Worm (Caenorhabditis elegans) whole organism, young adult: ENCODE measurements around the gene str-28.

ENCODE experiments used
- B0336.3 ChIP-seq: fragments of 200-800 bp; sonication (Bioruptor generic); IDR thresholded peaks from 2 replicates; pipeline ENCODE4 v1.3.6; 2022; ENCODE audit warnings: missing genetic modification characterization, missing compliant biosample characterization
- F10E7.11 ChIP-seq: sonication (generic microtip); optimal IDR thresholded peaks from 2 replicates; lab custom pipeline; 2017; ENCODE audit warnings: mild to moderate bottlenecking, missing genetic modification characterization, moderate library complexity, missing compliant biosample characterization
- F23B12.7 ChIP-seq: sonication (generic microtip); optimal IDR thresholded peaks from 2 replicates; lab custom pipeline; 2017; ENCODE audit warnings: missing genetic modification characterization, mild to moderate bottlenecking, missing compliant biosample characterization, antibody characterized with exemption, moderate library complexity; ENCODE audit not compliant: insufficient read depth
- F37B4.10 ChIP-seq: fragments of 200-800 bp; sonication (Bioruptor generic); IDR thresholded peaks from 2 replicates; pipeline ENCODE4 v1.3.6; 2022; ENCODE audit warnings: missing genetic modification characterization, missing compliant biosample characterization
- F39B2.1 ChIP-seq: fragments of 200-800 bp; sonication (Bioruptor generic); IDR thresholded peaks from 2 replicates; pipeline ENCODE4 v1.3.6; 2022; ENCODE audit warnings: missing genetic modification reagents, missing genetic modification characterization, missing compliant biosample characterization
- Y53G8AR.9 ChIP-seq: fragments of 200-800 bp; sonication (Bioruptor generic); conservative IDR thresholded peaks from 2 replicates; pipeline ENCODE4 v1.3.6; 2022; ENCODE audit warnings: missing genetic modification reagents, missing genetic modification characterization, missing compliant biosample characterization
- Y56A3A.18 ChIP-seq: fragments of 200-800 bp; sonication (Bioruptor generic); IDR thresholded peaks from 2 replicates; pipeline ENCODE4 v1.3.6; 2022; ENCODE audit warnings: missing genetic modification reagents, missing genetic modification characterization, missing compliant biosample characterization
- Y67H2A.10 ChIP-seq: fragments of 200-800 bp; sonication (Bioruptor generic); conservative IDR thresholded peaks from 2 replicates; pipeline ENCODE4 v1.3.6; 2022; ENCODE audit warnings: missing genetic modification reagents, missing genetic modification characterization, missing compliant biosample characterization
- ZK185.1 ChIP-seq: sonication (generic microtip); optimal IDR thresholded peaks from 2 replicates; lab custom pipeline; 2016; ENCODE audit warnings: mild to moderate bottlenecking, missing genetic modification characterization, missing compliant biosample characterization; ENCODE audit not compliant: poor library complexity, severe bottlenecking
- athp-1 ChIP-seq: sonication (generic microtip); optimal IDR thresholded peaks from 2 replicates; lab custom pipeline; 2017; ENCODE audit warnings: mild to moderate bottlenecking, missing genetic modification characterization, missing compliant biosample characterization
- attf-3 ChIP-seq: fragments of 200-800 bp; sonication (Bioruptor generic); conservative IDR thresholded peaks from 2 replicates; pipeline ENCODE4 v1.3.6; 2022; ENCODE audit warnings: missing genetic modification reagents, missing genetic modification characterization, missing compliant biosample characterization
- bed-1 ChIP-seq: fragments of 200-800 bp; sonication (Bioruptor generic); IDR thresholded peaks from 2 replicates; pipeline ENCODE4 v1.3.6; 2022; ENCODE audit warnings: missing genetic modification reagents, missing genetic modification characterization, missing compliant biosample characterization
- bed-2 ChIP-seq: fragments of 200-800 bp; sonication (Bioruptor generic); IDR thresholded peaks from 2 replicates; pipeline ENCODE4 v1.3.6; 2022; ENCODE audit warnings: missing genetic modification reagents, missing genetic modification characterization, missing compliant biosample characterization
- ceh-58 ChIP-seq: fragments of 200-800 bp; sonication (Bioruptor generic); IDR thresholded peaks from 2 replicates; pipeline ENCODE4 v1.3.6; 2022; ENCODE audit warnings: missing genetic modification characterization, missing compliant biosample characterization
- dpl-1 ChIP-seq: fragments of 150-350 bp; optimal IDR thresholded peaks from 2 replicates; lab custom pipeline; 2014; ENCODE audit warnings: missing biosample characterization, missing genetic modification reagents, missing genetic modification characterization
- egl-18 ChIP-seq: fragments of 200-800 bp; sonication (Bioruptor generic); IDR thresholded peaks from 2 replicates; pipeline ENCODE4 v1.3.6; 2022; ENCODE audit warnings: missing genetic modification reagents, missing genetic modification characterization, missing compliant biosample characterization
- egrh-3 ChIP-seq: fragments of 200-800 bp; sonication (Bioruptor generic); IDR thresholded peaks from 2 replicates; pipeline ENCODE4 v1.3.6; 2022; ENCODE audit warnings: missing genetic modification reagents, missing genetic modification characterization, missing compliant biosample characterization
- ekl-4 ChIP-seq: fragments of 200-800 bp; sonication (Bioruptor generic); IDR thresholded peaks from 2 replicates; pipeline ENCODE4 v1.3.6; 2022; ENCODE audit warnings: missing genetic modification reagents, missing genetic modification characterization, missing compliant biosample characterization
- fkh-3 ChIP-seq: sonication (generic microtip); optimal IDR thresholded peaks from 2 replicates; lab custom pipeline; 2016; ENCODE audit warnings: mild to moderate bottlenecking, missing genetic modification characterization, missing compliant biosample characterization
- hlh-26 ChIP-seq: fragments of 200-800 bp; sonication (Bioruptor generic); conservative IDR thresholded peaks from 2 replicates; pipeline ENCODE4 v1.3.6; 2022; ENCODE audit warnings: missing genetic modification reagents, missing genetic modification characterization, missing compliant biosample characterization
- hmg-20 ChIP-seq: fragments of 200-800 bp; sonication (Bioruptor generic); IDR thresholded peaks from 2 replicates; pipeline ENCODE4 v1.3.6; 2022; ENCODE audit warnings: missing genetic modification reagents, missing genetic modification characterization, missing compliant biosample characterization
- hrde-1 ChIP-seq: sonication (generic microtip); optimal IDR thresholded peaks from 2 replicates; lab custom pipeline; 2016; ENCODE audit warnings: missing genetic modification characterization, mild to moderate bottlenecking, missing compliant biosample characterization, moderate library complexity, missing genotype, missing genetic modification reagents, borderline replicate concordance
- lin-35 ChIP-seq, 3 experiments: fragments of 150-350 bp in 2 of 3; sonication (generic microtip) in 1 of 3; optimal IDR thresholded peaks; 2 replicates each; lab custom pipeline; 2014 to 2018; ENCODE audit warnings: missing biosample characterization in 3 of 3, missing genetic modification characterization in 3 of 3, missing genetic modification reagents in 3 of 3
- lin-40 ChIP-seq: sonication (generic microtip); optimal IDR thresholded peaks from 2 replicates; lab custom pipeline; 2016; ENCODE audit warnings: missing genetic modification characterization, mild to moderate bottlenecking, missing compliant biosample characterization, missing genotype, missing genetic modification reagents
- lir-1 ChIP-seq: fragments of 200-800 bp; sonication (Bioruptor generic); conservative IDR thresholded peaks from 2 replicates; pipeline ENCODE4 v1.3.6; 2022; ENCODE audit warnings: missing genetic modification reagents, missing genetic modification characterization, missing compliant biosample characterization
- madf-3 ChIP-seq: fragments of 200-800 bp; sonication (Bioruptor generic); IDR thresholded peaks from 2 replicates; pipeline ENCODE4 v1.3.6; 2022; ENCODE audit warnings: missing genetic modification reagents, missing genetic modification characterization, missing compliant biosample characterization
- madf-8 ChIP-seq: fragments of 200-800 bp; sonication (Bioruptor generic); conservative IDR thresholded peaks from 2 replicates; pipeline ENCODE4 v1.3.6; 2022; ENCODE audit warnings: missing genetic modification reagents, missing genetic modification characterization, missing compliant biosample characterization
- nhr-120 ChIP-seq: fragments of 200-800 bp; sonication (Bioruptor generic); IDR thresholded peaks from 2 replicates; pipeline ENCODE4 v1.3.6; 2022; ENCODE audit warnings: missing genetic modification characterization, missing compliant biosample characterization
- pbrm-1 ChIP-seq: fragments of 200-800 bp; sonication (Bioruptor generic); IDR thresholded peaks from 2 replicates; pipeline ENCODE4 v1.3.6; 2022; ENCODE audit warnings: missing genetic modification reagents, missing genetic modification characterization, missing compliant biosample characterization
- rec-8 ChIP-seq, 2 experiments: sonication (generic microtip); optimal IDR thresholded peaks; 2 replicates each; lab custom pipeline; 2016; ENCODE audit warnings: mild to moderate bottlenecking in 2 of 2, missing genetic modification characterization in 2 of 2, missing genetic modification reagents in 2 of 2, missing genotype in 2 of 2, missing biosample characterization in 1 of 2, missing compliant biosample characterization in 1 of 2, moderate library complexity in 1 of 2
- sea-2 ChIP-seq: fragments of 200-800 bp; sonication (Bioruptor generic); IDR thresholded peaks from 2 replicates; pipeline ENCODE4 v1.3.6; 2022; ENCODE audit warnings: missing genetic modification characterization, missing compliant biosample characterization
- tbp1 ChIP-seq: fragments of 200-800 bp; sonication (Bioruptor generic); optimal IDR thresholded peaks from 2 replicates; lab custom pipeline; 2018; ENCODE audit warnings: mild to moderate bottlenecking, missing genetic modification characterization, missing compliant biosample characterization
- tlf-1 ChIP-seq: fragments of 200-800 bp; sonication (Bioruptor generic); optimal IDR thresholded peaks from 2 replicates; lab custom pipeline; 2018; ENCODE audit warnings: mild to moderate bottlenecking, missing genetic modification characterization, missing compliant biosample characterization
- ztf-25 ChIP-seq: fragments of 200-800 bp; sonication (Bioruptor generic); IDR thresholded peaks from 2 replicates; pipeline ENCODE4 v1.3.6; 2022; ENCODE audit warnings: missing genetic modification reagents, missing genetic modification characterization, missing compliant biosample characterization
- ztf-28 ChIP-seq: fragments of 200-800 bp; sonication (Bioruptor generic); IDR thresholded peaks from 2 replicates; pipeline ENCODE4 v1.3.6; 2022; ENCODE audit warnings: missing genetic modification reagents, missing genetic modification characterization, missing compliant biosample characterization
- ztf-6 ChIP-seq: fragments of 200-800 bp; sonication (Bioruptor generic); IDR thresholded peaks from 2 replicates; pipeline ENCODE4 v1.3.6; 2022; ENCODE audit warnings: missing genetic modification reagents, missing genetic modification characterization, missing compliant biosample characterization

str-28 gene

ce11 chrV:7444331-7444730, 28.4 kb downstream of the str-28 start, which contains the start of gene nhr-141:
nhr-141 (plus strand) TSS chrV:7444661.
- TF ChIP-seq madf-3 (GFP tag; lab: Robert Waterston, UW) (peak; percentile 65; the same call in 1 of the 2 replicates), egrh-3 (peak; percentile 55)

- 0 out of 2 replicates have a peak, but pooled peaks have one; percentile 20 for TF ChIP-seq bed-1 (GFP tag; lab: Robert Waterston, UW)
- TF ChIP-seq bed-2 (GFP tag; lab: Robert Waterston, UW): peak; percentile 9; the same call in 1 of the 2 replicates
- TF ChIP-seq F39B2.1 (GFP tag; lab: Robert Waterston, UW): 0 out of 2 replicates have a peak, but pooled peaks have one; percentile 51
- 0 out of 2 replicates have a peak, but pooled peaks have one; percentile 34 for TF ChIP-seq pbrm-1 (GFP tag; lab: Robert Waterston, UW)
- peak; percentile 94; the same call in 1 of the 2 replicates for TF ChIP-seq F37B4.10
- peak; percentile 88 for TF ChIP-seq egrh-3
- TF ChIP-seq ztf-6: 0 out of 2 replicates have a peak, but pooled peaks have one; percentile 35
- TF ChIP-seq attf-3 (GFP tag; lab: Robert Waterston, UW): peak; percentile 62
- TF ChIP-seq Y67H2A.10 (GFP tag; lab: Robert Waterston, UW): peak; percentile 19; the same call in 1 of the 2 replicates
- 0 out of 2 replicates have a peak, but pooled peaks have one; percentile 33 for TF ChIP-seq sea-2 (GFP tag; lab: Robert Waterston, UW)
- TF ChIP-seq egl-18 (GFP tag; lab: Robert Waterston, UW): 0 out of 2 replicates have a peak, but pooled peaks have one; percentile 53
- TF ChIP-seq ztf-25 (GFP tag; lab: Robert Waterston, UW): 0 out of 2 replicates have a peak, but pooled peaks have one; percentile 75
- peak; percentile 21; the same call in 1 of the 2 replicates for TF ChIP-seq ekl-4 (GFP tag; lab: Robert Waterston, UW)
- 0 out of 2 replicates have a peak, but pooled peaks have one; percentile 43 for TF ChIP-seq ztf-28 (GFP tag; lab: Robert Waterston, UW)
- TF ChIP-seq, all 124 proteins: peak for 14; not testable (repeated sequence) for 110
These were observed 29.2 kb downstream of the str-28 start for ce11 chrV:7443480-7443879.

- TF ChIP-seq egrh-3: no peak
- no peak for TF ChIP-seq Y56A3A.18 (GFP tag; lab: Robert Waterston, UW)
- TF ChIP-seq tlf-1 (GFP tag; lab: Kevin White, UChicago): no peak
- TF ChIP-seq hlh-26 (GFP tag; lab: Robert Waterston, UW): no peak
- no peak for TF ChIP-seq rec-8 (tag; optimal IDR thresholded peaks at IDR 0.05; lab: Kevin White, UChicago)
- no peak for TF ChIP-seq hmg-20 (GFP tag; lab: Robert Waterston, UW)
- TF ChIP-seq F10E7.11: no peak
- TF ChIP-seq nhr-120 (GFP tag; lab: Robert Waterston, UW): no peak
- TF ChIP-seq lin-35 (GFP tag; optimal IDR thresholded peaks at IDR 0.05; lab: Kevin White, UChicago): no peak
- no peak for TF ChIP-seq athp-1 (tag; lab: Kevin White, UChicago)
- TF ChIP-seq fkh-3 (tag; lab: Kevin White, UChicago): no peak
- no peak for TF ChIP-seq lir-1 (GFP tag; lab: Robert Waterston, UW)
- no peak for TF ChIP-seq ceh-58 (GFP tag; lab: Robert Waterston, UW)
- no peak for TF ChIP-seq dpl-1 (GFP tag; lab: Kevin White, UChicago)
- TF ChIP-seq B0336.3: no peak
These were observed 32.9 kb downstream of the str-28 start, which contains the start of gene try-13 for ce11 chrV:7439807-7440206. try-13 (plus strand) TSS chrV:7440107.

DNA sequence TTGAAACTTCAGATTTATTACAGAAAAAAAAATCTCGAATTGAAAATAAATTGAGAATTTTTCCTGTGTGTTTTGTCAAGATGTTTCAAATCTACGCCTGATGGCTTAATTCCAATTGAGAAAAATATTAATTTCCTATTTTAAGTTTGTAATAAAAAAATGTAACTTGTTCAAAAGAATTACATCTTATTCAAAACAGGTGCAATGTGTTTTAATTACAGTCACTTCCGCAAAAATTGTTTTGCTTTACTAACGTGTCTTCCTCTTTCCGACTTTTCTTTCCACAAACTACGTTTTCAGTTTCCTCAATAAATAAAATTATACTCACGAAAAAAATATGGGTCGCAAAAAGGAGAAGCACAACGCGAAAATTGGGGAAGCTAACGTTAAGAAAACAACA, 34.7 kb downstream of the str-28 start, which contains the start of gene F25E5.16:
F25E5.16 (plus strand) TSS at position 301 of the 400 bp plus-strand sequence.
- TF ChIP-seq madf-3 (GFP tag; lab: Robert Waterston, UW) (no peak), Y53G8AR.9 (GFP tag; lab: Robert Waterston, UW) (no peak), egrh-3 (no peak), ZK185.1 (tag; lab: Kevin White, UChicago) (no peak), lin-40 (no peak), F23B12.7 (tag; lab: Kevin White, UChicago) (no peak), tbp1 (GFP tag; lab: Kevin White, UChicago) (no peak), madf-8 (GFP tag; lab: Robert Waterston, UW) (no peak), hrde-1 (no peak)
